Fruit fly (Drosophila melanogaster): ENCODE measurements around the gene CG8369.

CG8369 gene

dm6 chr3R:8807048-8807447, 14.8 kb upstream of the CG8369 start:
- no peak for TF ChIP-seq Smox (GFP tag; optimal IDR thresholded peaks at IDR 0.05)
- no peak for TF ChIP-seq CG3919 (GFP tag; optimal IDR thresholded peaks at IDR 0.05)
- TF ChIP-seq CG10669 (GFP tag; optimal IDR thresholded peaks at IDR 0.05), result no peak
- TF ChIP-seq Sox102F (GFP tag; optimal IDR thresholded peaks at IDR 0.05), result no peak
- no peak for TF ChIP-seq pdm3 (GFP tag; optimal IDR thresholded peaks at IDR 0.05)
- no peak for TF ChIP-seq cyc (GFP tag; optimal IDR thresholded peaks at IDR 0.05)
- TF ChIP-seq Ets21C (GFP tag; optimal IDR thresholded peaks at IDR 0.05), result no peak
- no peak for TF ChIP-seq fd59A (GFP tag; optimal IDR thresholded peaks at IDR 0.05)
- TF ChIP-seq Hr4 (GFP tag; optimal IDR thresholded peaks at IDR 0.05), result no peak
- TF ChIP-seq fd85E (GFP tag; optimal IDR thresholded peaks at IDR 0.05), result no peak
- TF ChIP-seq CG10631 (GFP tag; optimal IDR thresholded peaks at IDR 0.05), result no peak
- no peak for TF ChIP-seq ss (GFP tag; optimal IDR thresholded peaks at IDR 0.05)
- TF ChIP-seq OdsH (GFP tag; optimal IDR thresholded peaks at IDR 0.05), result no peak
- TF ChIP-seq CG1621 (tag; optimal IDR thresholded peaks at IDR 0.05), result no peak

- no peak for TF ChIP-seq CG15336 (GFP tag; IDR thresholded peaks at IDR 0.05)
- no peak for TF ChIP-seq Sox14 (GFP tag; optimal IDR thresholded peaks at IDR 0.05)
- no peak for TF ChIP-seq Eip75B (GFP tag; optimal IDR thresholded peaks at IDR 0.05)
- TF ChIP-seq CG6792 (GFP tag; optimal IDR thresholded peaks at IDR 0.05), result no peak
- TF ChIP-seq CG11762 (GFP tag; optimal IDR thresholded peaks at IDR 0.05; ENCODE audit: insufficient read depth), result no peak
- peak; percentile 4 for TF ChIP-seq svp (GFP tag)
- peak; percentile 77 for TF ChIP-seq Eip78C (GFP tag)
- TF ChIP-seq CG7368 (GFP tag; optimal IDR thresholded peaks at IDR 0.05), result no peak
- TF ChIP-seq CG10631 (GFP tag; optimal IDR thresholded peaks at IDR 0.05), result no peak
- TF ChIP-seq Hr38 (GFP tag; optimal IDR thresholded peaks at IDR 0.05), result no peak
- no peak for TF ChIP-seq lz (GFP tag; optimal IDR thresholded peaks at IDR 0.05)
- TF ChIP-seq Sox15 (GFP tag; optimal IDR thresholded peaks at IDR 0.05), result no peak
- TF ChIP-seq Hr4 (GFP tag; optimal IDR thresholded peaks at IDR 0.05), result peak; percentile 20
- TF ChIP-seq CG32006 (GFP tag; optimal IDR thresholded peaks at IDR 0.05), result no peak
- TF ChIP-seq CG4318 (GFP tag; optimal IDR thresholded peaks at IDR 0.05), result no peak
- no peak for TF ChIP-seq CG3919 (GFP tag; optimal IDR thresholded peaks at IDR 0.05)
- TF ChIP-seq esn (GFP tag; optimal IDR thresholded peaks at IDR 0.05), result no peak
- no peak for TF ChIP-seq dac (GFP tag; optimal IDR thresholded peaks at IDR 0.05)
- no peak for TF ChIP-seq eg (GFP tag; IDR thresholded peaks at IDR 0.05)
- TF ChIP-seq Eip93F (GFP tag; optimal IDR thresholded peaks at IDR 0.05), result no peak
- no peak for TF ChIP-seq fd85E (GFP tag; optimal IDR thresholded peaks at IDR 0.05)
- no peak for TF ChIP-seq pdm3 (GFP tag; optimal IDR thresholded peaks at IDR 0.05)
- no peak for TF ChIP-seq CG6276 (GFP tag; optimal IDR thresholded peaks at IDR 0.05)
- no peak for TF ChIP-seq CG8319 (GFP tag; optimal IDR thresholded peaks at IDR 0.05)
- TF ChIP-seq CG8119 (GFP tag; IDR thresholded peaks at IDR 0.05), result no peak
- peak; percentile 30 for TF ChIP-seq dsx (GFP tag; optimal IDR thresholded peaks at IDR 0.05; ENCODE audit: poor library complexity, severe bottlenecking)
- TF ChIP-seq Lpt (GFP tag; optimal IDR thresholded peaks at IDR 0.05), result no peak
- TF ChIP-seq CG8632 (GFP tag; optimal IDR thresholded peaks at IDR 0.05), result no peak
- TF ChIP-seq ss (GFP tag; optimal IDR thresholded peaks at IDR 0.05), result peak in 1 of 2 experiments; percentile 9
- no peak for TF ChIP-seq Met (GFP tag; optimal IDR thresholded peaks at IDR 0.05)
- no peak for TF ChIP-seq Gug (GFP tag; IDR thresholded peaks at IDR 0.05)
- no peak for TF ChIP-seq salr (GFP tag; optimal IDR thresholded peaks at IDR 0.05)
- TF ChIP-seq fkh (GFP tag; optimal IDR thresholded peaks at IDR 0.05), result peak; percentile 6
- peak; percentile 12 for TF ChIP-seq CG6854 (GFP tag; optimal IDR thresholded peaks at IDR 0.05)
- TF ChIP-seq CG10669 (GFP tag; optimal IDR thresholded peaks at IDR 0.05), result no peak
- TF ChIP-seq CG16779 (tag; optimal IDR thresholded peaks at IDR 0.05), result no peak
- TF ChIP-seq Smox (GFP tag; optimal IDR thresholded peaks at IDR 0.05), result no peak
- TF ChIP-seq vri (GFP tag; optimal IDR thresholded peaks at IDR 0.05), result peak; percentile 7
- no peak for TF ChIP-seq CG11294 (GFP tag; IDR thresholded peaks at IDR 0.05)
- no peak for TF ChIP-seq spab (GFP tag; optimal IDR thresholded peaks at IDR 0.05)
- no peak for TF ChIP-seq CG31627 (GFP tag; optimal IDR thresholded peaks at IDR 0.05)
- no peak for TF ChIP-seq Hr39 (GFP tag; optimal IDR thresholded peaks at IDR 0.05)
- no peak for TF ChIP-seq CG1621 (tag; optimal IDR thresholded peaks at IDR 0.05)
- no peak for TF ChIP-seq acj6 (GFP tag; optimal IDR thresholded peaks at IDR 0.05)
- no peak for TF ChIP-seq cyc (GFP tag; optimal IDR thresholded peaks at IDR 0.05)
Measured at dm6 chr3R:8807831-8808517, 13.8 kb upstream of the CG8369 start.

Data from whole organism, prepupa.